Worm (Caenorhabditis elegans) whole organism, L1 larva: ENCODE results near the gene madf-9.

Experiments used
- ceh-63 ChIP-seq: fragments of 200-800 bp; sonication (Bioruptor generic); optimal IDR thresholded peaks from 2 replicates; lab custom pipeline; 2018; ENCODE audit warnings: mild to moderate bottlenecking, missing genetic modification characterization, missing compliant biosample characterization
- ceh-90 ChIP-seq: sonication (generic microtip); optimal IDR thresholded peaks from 2 replicates; lab custom pipeline; 2016; ENCODE audit warnings: missing genetic modification characterization, missing compliant biosample characterization
- ces-1 ChIP-seq: fragments of 150-350 bp; optimal IDR thresholded peaks from 2 replicates; lab custom pipeline; 2014; ENCODE audit warnings: missing biosample characterization, missing genetic modification reagents, missing genetic modification characterization
- lin-13 ChIP-seq: fragments of 150-350 bp; optimal IDR thresholded peaks from 2 replicates; lab custom pipeline; 2014; ENCODE audit warnings: missing biosample characterization, missing genetic modification reagents, missing genetic modification characterization

ce11 chrIV:3628896-3629641, 7.8 kb upstream of the madf-9 start:
- TF ChIP-seq lin-13 (GFP tag; lab: Kevin White, UChicago): no peak
- no peak for TF ChIP-seq ceh-90 (tag; lab: Kevin White, UChicago)
- TF ChIP-seq ces-1 (GFP tag; lab: Kevin White, UChicago): no peak
- TF ChIP-seq ceh-63: no peak
